Worm (Caenorhabditis elegans): ENCODE measurements around the gene ttbk-2.2.

- TF ChIP-seq ztf-29 (GFP tag; IDR thresholded peaks at IDR 0.05) (no peak), med-1 (GFP tag; optimal IDR thresholded peaks at IDR 0.05; ENCODE audit: insufficient read depth) (no peak), klf-2 (GFP tag; conservative IDR thresholded peaks at IDR 0.05) (no peak), flt-1 (GFP tag; IDR thresholded peaks at IDR 0.05) (no peak)
Measured at ce11 chrIV:5100145-5100544, 33.4 kb upstream of the ttbk-2.2 start.

Measured in whole organism, midembryonic.